Worm (Caenorhabditis elegans) whole organism, mixed stage, embryonic: ENCODE measurements around the gene ztf-16.

Source experiments
- lin-13 ChIP-seq: fragments of 150-350 bp; optimal IDR thresholded peaks from 2 replicates; lab custom pipeline; 2014; ENCODE audit warnings: missing biosample characterization, missing genetic modification characterization
- nhr-12 ChIP-seq: fragments of 150-350 bp; optimal IDR thresholded peaks from 2 replicates; lab custom pipeline; 2014; ENCODE audit warnings: missing biosample characterization, missing genetic modification characterization
- nhr-76 ChIP-seq: sonication (generic microtip); optimal IDR thresholded peaks from 2 replicates; lab custom pipeline; 2017; ENCODE audit warnings: missing biosample characterization, missing genetic modification characterization
- pha-4 ChIP-seq: fragments of 150-350 bp; optimal IDR thresholded peaks from 2 replicates; lab custom pipeline; 2018; ENCODE audit warnings: missing biosample characterization, missing genetic modification reagents, missing genetic modification characterization
- unc-39 ChIP-seq: fragments of 150-350 bp; optimal IDR thresholded peaks from 2 replicates; lab custom pipeline; 2014; ENCODE audit warnings: missing biosample characterization, missing genetic modification characterization
- unc-62 ChIP-seq: fragments of 150-350 bp; optimal IDR thresholded peaks from 2 replicates; lab custom pipeline; 2014; ENCODE audit warnings: missing biosample characterization, missing genetic modification reagents, missing genetic modification characterization

ce11 chrX:4782197-4782596, 29.1 kb downstream of the ztf-16 start, which contains the start of gene hum-10:
- TF ChIP-seq pha-4 (tag; lab: Kevin White, UChicago) (no peak), lin-13 (no peak), unc-39 (tag; lab: Kevin White, UChicago) (no peak), unc-62 (GFP tag; lab: Kevin White, UChicago) (no peak), nhr-12 (no peak), nhr-76 (no peak)
